Fruit fly (Drosophila melanogaster) whole organism, embryonic: Measurements from ENCODE around the gene CG6569.

Experiments
- Blimp-1 ChIP-seq: fragments of 200-800 bp; sonication (Bioruptor generic); optimal IDR thresholded peaks from 3 replicates; lab custom pipeline; 2018; ENCODE audit warnings: missing biosample characterization, missing genetic modification characterization, mild to moderate bottlenecking, moderate library complexity, missing genetic modification reagents
- BtbVII ChIP-seq: fragments of 200-800 bp; sonication (Bioruptor generic); optimal IDR thresholded peaks from 3 replicates; lab custom pipeline; 2017; ENCODE audit warnings: missing biosample characterization, mild to moderate bottlenecking, missing genetic modification characterization
- CG10209 ChIP-seq: fragments of 200-800 bp; sonication (Bioruptor generic); optimal IDR thresholded peaks from 3 replicates; lab custom pipeline; 2017; ENCODE audit warnings: missing biosample characterization, mild to moderate bottlenecking, missing genetic modification characterization, missing genetic modification reagents
- CG10267 ChIP-seq: fragments of 200-800 bp; sonication (Bioruptor generic); optimal IDR thresholded peaks from 2 replicates; lab custom pipeline; 2018; ENCODE audit warnings: missing biosample characterization, mild to moderate bottlenecking, missing genetic modification characterization, moderate library complexity
- CG12391 ChIP-seq: fragments of 200-800 bp; sonication (Bioruptor generic); optimal IDR thresholded peaks from 3 replicates; lab custom pipeline; 2018; ENCODE audit warnings: missing biosample characterization, mild to moderate bottlenecking, missing genetic modification characterization, moderate library complexity
- CG12659 ChIP-seq: fragments of 200-800 bp; sonication (Bioruptor generic); optimal IDR thresholded peaks from 3 replicates; lab custom pipeline; 2017; ENCODE audit warnings: mild to moderate bottlenecking, missing biosample characterization, missing genetic modification reagents, missing genetic modification characterization
- CG15269 ChIP-seq: fragments of 200-800 bp; sonication (Bioruptor generic); optimal IDR thresholded peaks from 2 replicates; lab custom pipeline; 2018; ENCODE audit warnings: missing biosample characterization, mild to moderate bottlenecking, missing genetic modification characterization, moderate library complexity
- CG15514 ChIP-seq: fragments of 200-800 bp; sonication (Bioruptor generic); optimal IDR thresholded peaks from 3 replicates; lab custom pipeline; 2017; ENCODE audit warnings: missing biosample characterization, missing genetic modification characterization, mild to moderate bottlenecking, moderate library complexity, missing genetic modification reagents
- CG17359 ChIP-seq: fragments of 200-800 bp; sonication (Bioruptor generic); optimal IDR thresholded peaks from 3 replicates; lab custom pipeline; 2018; ENCODE audit warnings: missing biosample characterization, mild to moderate bottlenecking, missing genetic modification characterization, moderate library complexity
- CG17612 ChIP-seq: fragments of 200-800 bp; sonication (Bioruptor generic); IDR thresholded peaks from 2 replicates; pipeline ENCODE4 v1.3.6; 2022; ENCODE audit warnings: missing biosample characterization, missing genetic modification characterization
- CG18599 ChIP-seq: fragments of 200-800 bp; sonication (Bioruptor generic); optimal IDR thresholded peaks from 3 replicates; lab custom pipeline; 2017; ENCODE audit warnings: missing biosample characterization, missing genetic modification characterization, mild to moderate bottlenecking, moderate library complexity, missing genetic modification reagents
- CG2712 ChIP-seq: fragments of 200-800 bp; optimal IDR thresholded peaks from 3 replicates; lab custom pipeline; 2019; ENCODE audit warnings: missing biosample characterization, mild to moderate bottlenecking, missing genetic modification characterization, moderate library complexity
- CG4424 ChIP-seq: fragments of 200-800 bp; sonication (Bioruptor generic); optimal IDR thresholded peaks from 3 replicates; lab custom pipeline; 2016; ENCODE audit warnings: missing biosample characterization, missing genetic modification characterization
- CG4820 ChIP-seq: fragments of 200-800 bp; sonication (Bioruptor generic); optimal IDR thresholded peaks from 3 replicates; lab custom pipeline; 2016; ENCODE audit warnings: missing biosample characterization, missing genetic modification characterization
- CG6689 ChIP-seq: fragments of 200-800 bp; sonication (Bioruptor generic); IDR thresholded peaks from 2 replicates; pipeline ENCODE4 v1.3.6; 2022; ENCODE audit warnings: missing biosample characterization, missing genetic modification characterization
- CG6854 ChIP-seq: fragments of 200-800 bp; sonication (Bioruptor generic); optimal IDR thresholded peaks from 3 replicates; lab custom pipeline; 2017; ENCODE audit warnings: missing biosample characterization, mild to moderate bottlenecking, missing genetic modification characterization
- CG8924 ChIP-seq: fragments of 200-800 bp; optimal IDR thresholded peaks from 3 replicates; lab custom pipeline; 2019; ENCODE audit warnings: missing biosample characterization, mild to moderate bottlenecking, missing genetic modification characterization, moderate library complexity
- CG9727 ChIP-seq: fragments of 200-800 bp; sonication (Bioruptor generic); optimal IDR thresholded peaks from 3 replicates; lab custom pipeline; 2017; ENCODE audit warnings: missing biosample characterization, mild to moderate bottlenecking, missing genetic modification characterization
- CG9876 ChIP-seq: fragments of 200-800 bp; sonication (Bioruptor generic); optimal IDR thresholded peaks from 2 replicates; lab custom pipeline; 2016; ENCODE audit warnings: missing biosample characterization, missing genetic modification characterization
- Camta ChIP-seq: fragments of 200-800 bp; sonication (Bioruptor generic); optimal IDR thresholded peaks from 2 replicates; lab custom pipeline; 2016; ENCODE audit warnings: missing biosample characterization, missing genetic modification characterization
- D19A ChIP-seq: fragments of 200-800 bp; optimal IDR thresholded peaks from 3 replicates; lab custom pipeline; 2019; ENCODE audit warnings: missing biosample characterization, mild to moderate bottlenecking, missing genetic modification characterization, moderate library complexity
- HHEX ChIP-seq: fragments of 200-800 bp; sonication (Bioruptor generic); optimal IDR thresholded peaks from 3 replicates; lab custom pipeline; 2017; ENCODE audit warnings: missing biosample characterization, mild to moderate bottlenecking, missing genetic modification characterization, missing genetic modification reagents
- Hr3 ChIP-seq: fragments of 200-800 bp; sonication (Bioruptor generic); optimal IDR thresholded peaks from 3 replicates; lab custom pipeline; 2016; ENCODE audit warnings: missing biosample characterization, missing genetic modification characterization
- Med ChIP-seq: fragments of 200-800 bp; sonication (Bioruptor generic); peaks from one replicate; lab custom pipeline; 2016; ENCODE audit warnings: missing biosample characterization, missing genetic modification characterization, mild to moderate bottlenecking, inconsistent platforms, moderate library complexity
- Pdp1 ChIP-seq, 2 experiments: fragments of 200-800 bp; sonication (Bioruptor generic); optimal IDR thresholded peaks; 3 replicates each; lab custom pipeline; 2016; ENCODE audit warnings: missing biosample characterization in 2 of 2, missing genetic modification characterization in 2 of 2, mild to moderate bottlenecking in 1 of 2, moderate library complexity in 1 of 2
- Ptx1 ChIP-seq: fragments of 200-800 bp; sonication (Bioruptor generic); IDR thresholded peaks from 2 replicates; pipeline ENCODE4 v1.3.6; 2022; ENCODE audit warnings: missing biosample characterization, missing genetic modification characterization
- bbx ChIP-seq: fragments of 200-800 bp; sonication (Bioruptor generic); IDR thresholded peaks from 2 replicates; pipeline ENCODE4 v1.3.6; 2022; ENCODE audit warnings: missing biosample characterization, missing genetic modification characterization; ENCODE audit not compliant: partially characterized antibody
- bsh ChIP-seq, 2 experiments: fragments of 200-800 bp; sonication (Bioruptor generic); optimal IDR thresholded peaks; 2 replicates each; lab custom pipeline; 2017 to 2018; ENCODE audit warnings: mild to moderate bottlenecking in 2 of 2, missing biosample characterization in 2 of 2, missing genetic modification characterization in 2 of 2, moderate library complexity in 1 of 2
- caup ChIP-seq: fragments of 200-800 bp; sonication (Bioruptor generic); optimal IDR thresholded peaks from 3 replicates; lab custom pipeline; 2017; ENCODE audit warnings: missing biosample characterization, mild to moderate bottlenecking, missing genetic modification characterization, moderate library complexity; ENCODE audit not compliant: severe bottlenecking
- corto ChIP-seq: fragments of 200-800 bp; sonication (Bioruptor generic); optimal IDR thresholded peaks from 2 replicates; lab custom pipeline; 2016; ENCODE audit warnings: missing biosample characterization, mild to moderate bottlenecking, missing genetic modification characterization, moderate library complexity
- dmrt11E ChIP-seq: fragments of 200-800 bp; sonication (Bioruptor generic); optimal IDR thresholded peaks from 3 replicates; lab custom pipeline; 2018; ENCODE audit warnings: missing biosample characterization, mild to moderate bottlenecking, missing genetic modification characterization, moderate library complexity
- eve ChIP-seq, 2 experiments: fragments of >200 bp; optimal IDR thresholded peaks; 2 replicates each; lab custom pipeline; 2017; ENCODE audit warnings: missing biosample characterization in 2 of 2, missing genetic modification characterization in 2 of 2
- exex ChIP-seq: fragments of 200-800 bp; sonication (Bioruptor generic); optimal IDR thresholded peaks from 4 replicates; lab custom pipeline; 2018; ENCODE audit warnings: missing biosample characterization, mild to moderate bottlenecking, missing genetic modification characterization, moderate library complexity
- fd96Cb ChIP-seq: fragments of 200-800 bp; sonication (Bioruptor generic); optimal IDR thresholded peaks from 2 replicates; lab custom pipeline; 2018; ENCODE audit warnings: missing biosample characterization, mild to moderate bottlenecking, missing genetic modification characterization, moderate library complexity
- grau ChIP-seq: fragments of 200-800 bp; optimal IDR thresholded peaks from 3 replicates; lab custom pipeline; 2019; ENCODE audit warnings: missing biosample characterization, mild to moderate bottlenecking, missing genetic modification characterization, moderate library complexity
- grn ChIP-seq: fragments of 200-800 bp; sonication (Bioruptor generic); optimal IDR thresholded peaks from 3 replicates; lab custom pipeline; 2017; ENCODE audit warnings: missing biosample characterization, missing genetic modification characterization
- insv ChIP-seq, 2 experiments: fragments of 200-800 bp; sonication (Bioruptor generic); optimal IDR thresholded peaks; 3 replicates each; lab custom pipeline; 2016 to 2018; ENCODE audit warnings: missing biosample characterization in 2 of 2, missing genetic modification characterization in 2 of 2
- mirr ChIP-seq: fragments of 200-800 bp; sonication (Bioruptor generic); optimal IDR thresholded peaks from 3 replicates; lab custom pipeline; 2018; ENCODE audit warnings: missing biosample characterization, mild to moderate bottlenecking, missing genetic modification characterization
- pho ChIP-seq: fragments of 200-800 bp; sonication (Bioruptor generic); optimal IDR thresholded peaks from 2 replicates; lab custom pipeline; 2016; ENCODE audit warnings: missing biosample characterization, missing genetic modification characterization
- phol ChIP-seq: fragments of 200-800 bp; sonication (Bioruptor generic); optimal IDR thresholded peaks from 3 replicates; lab custom pipeline; 2018; ENCODE audit warnings: missing biosample characterization, mild to moderate bottlenecking, missing genetic modification characterization, moderate library complexity
- row ChIP-seq: fragments of 200-800 bp; sonication (Bioruptor generic); IDR thresholded peaks from 3 replicates; pipeline ENCODE4 v1.3.6; 2022; ENCODE audit warnings: missing biosample characterization, missing genetic modification characterization
- seq ChIP-seq: fragments of 200-800 bp; sonication (Bioruptor generic); IDR thresholded peaks from 2 replicates; pipeline ENCODE4 v1.3.6; 2022; ENCODE audit warnings: missing biosample characterization, missing genetic modification characterization
- sug ChIP-seq: fragments of 200-800 bp; optimal IDR thresholded peaks from 2 replicates; lab custom pipeline; 2019; ENCODE audit warnings: missing biosample characterization, mild to moderate bottlenecking, missing genetic modification characterization, moderate library complexity
- toy ChIP-seq: fragments of 200-800 bp; sonication (Bioruptor generic); IDR thresholded peaks from 2 replicates; pipeline ENCODE4 v1.3.6; 2022; ENCODE audit warnings: missing biosample characterization, missing genetic modification characterization

CG6569 gene

dm6 chr3R:21841474-21842376 lies 26.0 kb downstream of the CG6569 start (continued):
- no peak for TF ChIP-seq CG10267
- peak; percentile 18; the same call in 1 of the 3 replicates for TF ChIP-seq row (GFP tag; lab: Robert Waterston, UW)
- no peak for TF ChIP-seq CG10209

DNA sequence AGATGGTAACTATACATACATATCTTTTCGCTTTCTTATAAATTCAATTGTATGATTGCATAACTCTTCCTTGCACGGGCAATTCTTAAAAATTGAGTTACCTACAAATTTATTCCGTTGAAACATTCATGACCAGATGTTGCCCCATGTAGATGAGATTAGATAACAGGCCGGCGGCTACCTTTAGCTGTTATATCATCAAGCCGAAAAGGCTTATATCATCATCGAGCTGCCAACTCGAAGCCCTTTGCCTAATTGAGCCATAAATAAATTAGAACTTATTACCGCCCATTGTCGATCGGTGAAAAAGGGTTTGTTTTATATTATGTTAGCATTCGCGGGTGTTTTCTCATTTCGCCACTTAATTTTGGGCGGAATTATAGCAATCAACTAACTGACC lies 27.3 kb downstream of the CG6569 start:
- peak; percentile 46 for TF ChIP-seq Med (GFP tag; lab: Kevin White, UChicago)
- TF ChIP-seq Pdp1 (GFP tag; optimal IDR thresholded peaks at IDR 0.05; lab: Kevin White, UChicago) = peak in 1 of 2 experiments; percentile 98
- TF ChIP-seq Camta (GFP tag; lab: Kevin White, UChicago) = no peak
- TF ChIP-seq corto (GFP tag; lab: Kevin White, UChicago) = no peak
- peak; percentile 83 for TF ChIP-seq grn (GFP tag; lab: Kevin White, UChicago)
- TF ChIP-seq CG9876 (GFP tag; lab: Kevin White, UChicago) = no peak
- TF ChIP-seq CG17612 (GFP tag; lab: Robert Waterston, UW) = no peak
- TF ChIP-seq sug (tag; lab: Kevin White, UChicago) = peak; percentile 58
- TF ChIP-seq toy (GFP tag; lab: Robert Waterston, UW) = no peak
- peak; percentile 56 for TF ChIP-seq exex (tag; lab: Kevin White, UChicago)
- TF ChIP-seq bbx (GFP tag; lab: Robert Waterston, UW) = no peak
- TF ChIP-seq eve (GFP tag; optimal IDR thresholded peaks at IDR 0.05; lab: Kevin White, UChicago) = peak in 1 of 2 experiments; percentile 46
- no peak for TF ChIP-seq pho (GFP tag; lab: Kevin White, UChicago)
- peak; percentile 12 for TF ChIP-seq mirr

DNA sequence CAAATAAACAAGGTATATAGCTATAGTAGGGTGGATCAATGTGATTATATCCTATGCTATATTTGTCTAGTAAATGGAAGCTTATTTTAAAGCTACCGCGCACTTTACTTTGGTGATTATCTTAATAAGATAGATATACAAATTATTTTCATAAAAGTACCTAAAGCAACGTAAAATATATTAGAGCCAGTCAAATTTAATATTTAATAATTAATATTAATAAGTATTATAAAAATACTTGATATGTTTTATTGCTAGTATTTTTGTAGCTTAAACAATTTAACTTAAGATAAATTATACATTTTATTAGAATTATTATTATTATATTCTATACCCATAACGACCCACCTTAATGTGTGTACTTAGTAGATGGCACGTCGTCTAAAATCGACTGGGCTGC lies 28.1 kb downstream of the CG6569 start:
- TF ChIP-seq CG4820 = no peak
- peak; percentile 35; the same call in 1 of the 2 replicates for TF ChIP-seq CG6689 (GFP tag; lab: Robert Waterston, UW)
- TF ChIP-seq CG6854 (GFP tag; lab: Kevin White, UChicago) = peak; percentile 33
- no peak for TF ChIP-seq Hr3
- no peak for TF ChIP-seq Ptx1 (GFP tag; lab: Robert Waterston, UW)
- TF ChIP-seq HHEX = peak; percentile 12
- peak in 1 of 2 experiments; percentile 26 for TF ChIP-seq bsh (GFP tag; optimal IDR thresholded peaks at IDR 0.05; lab: Kevin White, UChicago)
- peak; percentile 54 for TF ChIP-seq Blimp-1 (GFP tag; lab: Kevin White, UChicago)
- TF ChIP-seq CG12659 (GFP tag; lab: Kevin White, UChicago) = peak; percentile 11
- peak; percentile 13 for TF ChIP-seq CG9727 (GFP tag; lab: Kevin White, UChicago)
- peak; percentile 66 for TF ChIP-seq CG8924 (tag; lab: Kevin White, UChicago)
- peak; percentile 38 for TF ChIP-seq CG12391 (tag; lab: Kevin White, UChicago)
- TF ChIP-seq CG15269 (tag; lab: Kevin White, UChicago) = peak; percentile 38
- peak; percentile 43 for TF ChIP-seq grau (tag; lab: Kevin White, UChicago)
- TF ChIP-seq dmrt11E (tag; lab: Kevin White, UChicago) = peak; percentile 22
- TF ChIP-seq CG18599 (GFP tag; lab: Kevin White, UChicago) = peak; percentile 23
- TF ChIP-seq fd96Cb (tag; lab: Kevin White, UChicago) = peak; percentile 19
- TF ChIP-seq insv (GFP tag; optimal IDR thresholded peaks at IDR 0.05; lab: Kevin White, UChicago) = no peak
- peak; percentile 9 for TF ChIP-seq CG17359 (tag; lab: Kevin White, UChicago)
- TF ChIP-seq caup (GFP tag; lab: Kevin White, UChicago) = peak; percentile 7
- peak; percentile 7 for TF ChIP-seq CG15514 (GFP tag; lab: Kevin White, UChicago)
- peak; percentile 30 for TF ChIP-seq CG4424 (GFP tag; lab: Kevin White, UChicago)
- peak; percentile 33 for TF ChIP-seq BtbVII (GFP tag; lab: Kevin White, UChicago)
- peak; percentile 53 for TF ChIP-seq D19A (tag; lab: Kevin White, UChicago)
- TF ChIP-seq phol (tag; lab: Kevin White, UChicago) = peak; percentile 34
- TF ChIP-seq CG2712 (tag; lab: Kevin White, UChicago) = peak; percentile 52
- TF ChIP-seq seq (GFP tag; lab: Robert Waterston, UW) = no peak
